Worm (Caenorhabditis elegans) whole organism, midembryonic: ENCODE data around the gene ZK930.2.

Experiments
- T22C8.4 ChIP-seq: fragments of 200-800 bp; sonication (Bioruptor generic); IDR thresholded peaks from 2 replicates; pipeline ENCODE4 v1.3.6; 2022; ENCODE audit warnings: missing genetic modification characterization, missing compliant biosample characterization
- cog-1 ChIP-seq: sonication (generic microtip); optimal IDR thresholded peaks from 2 replicates; lab custom pipeline; 2016; ENCODE audit warnings: missing genetic modification characterization, missing compliant biosample characterization
- flt-1 ChIP-seq: fragments of 200-800 bp; sonication (Bioruptor generic); IDR thresholded peaks from 2 replicates; pipeline ENCODE4 v1.3.6; 2022; ENCODE audit warnings: missing genetic modification characterization, missing compliant biosample characterization
- klf-2 ChIP-seq: fragments of 200-800 bp; sonication (Bioruptor generic); conservative IDR thresholded peaks from 2 replicates; pipeline ENCODE4 v1.3.6; 2022; ENCODE audit warnings: missing genetic modification reagents, missing genetic modification characterization, missing compliant biosample characterization
- med-1 ChIP-seq: sonication (generic microtip); optimal IDR thresholded peaks from 2 replicates; lab custom pipeline; 2017; ENCODE audit warnings: missing genetic modification characterization, mild to moderate bottlenecking, missing compliant biosample characterization, antibody characterized with exemption, missing genetic modification reagents; ENCODE audit not compliant: insufficient read depth
- ref-1 ChIP-seq: fragments of 200-800 bp; sonication (Bioruptor generic); conservative IDR thresholded peaks from 2 replicates; pipeline ENCODE4 v1.3.6; 2022; ENCODE audit warnings: missing genetic modification reagents, missing genetic modification characterization, missing compliant biosample characterization
- tab-1 ChIP-seq: fragments of 200-800 bp; sonication (Bioruptor generic); IDR thresholded peaks from 2 replicates; pipeline ENCODE4 v1.3.6; 2022; ENCODE audit warnings: missing genetic modification characterization, missing compliant biosample characterization
- ztf-23 ChIP-seq: fragments of 200-800 bp; sonication (Bioruptor generic); IDR thresholded peaks from 2 replicates; pipeline ENCODE4 v1.3.6; 2022; ENCODE audit warnings: missing genetic modification reagents, missing genetic modification characterization, missing compliant biosample characterization
- ztf-29 ChIP-seq: fragments of 200-800 bp; sonication (Bioruptor generic); IDR thresholded peaks from 2 replicates; pipeline ENCODE4 v1.3.6; 2022; ENCODE audit warnings: missing genetic modification reagents, missing genetic modification characterization, missing compliant biosample characterization

ZK930.2 gene

DNA sequence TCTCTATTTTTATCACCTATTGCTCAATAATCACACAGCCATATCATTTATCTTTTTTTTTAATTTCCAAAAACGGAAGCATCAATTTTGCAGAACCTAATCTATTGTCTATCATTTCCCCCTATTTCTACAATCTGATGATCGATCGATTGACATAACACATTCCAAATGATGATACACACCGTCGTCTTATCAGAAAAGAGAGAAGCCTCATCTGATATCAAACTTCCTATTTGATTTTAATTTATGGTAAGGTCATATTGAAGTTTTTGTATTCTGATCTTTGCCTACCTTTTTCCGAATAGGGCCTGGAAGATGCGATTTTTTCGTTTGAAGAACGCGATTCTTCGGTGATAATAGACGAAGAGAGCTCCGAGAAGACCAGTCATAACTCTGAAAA, 43.7 kb downstream of the ZK930.2 start:
- TF ChIP-seq ztf-23 (GFP tag; lab: Robert Waterston, UW) (no peak), cog-1 (tag; lab: Kevin White, UChicago) (no peak)

DNA sequence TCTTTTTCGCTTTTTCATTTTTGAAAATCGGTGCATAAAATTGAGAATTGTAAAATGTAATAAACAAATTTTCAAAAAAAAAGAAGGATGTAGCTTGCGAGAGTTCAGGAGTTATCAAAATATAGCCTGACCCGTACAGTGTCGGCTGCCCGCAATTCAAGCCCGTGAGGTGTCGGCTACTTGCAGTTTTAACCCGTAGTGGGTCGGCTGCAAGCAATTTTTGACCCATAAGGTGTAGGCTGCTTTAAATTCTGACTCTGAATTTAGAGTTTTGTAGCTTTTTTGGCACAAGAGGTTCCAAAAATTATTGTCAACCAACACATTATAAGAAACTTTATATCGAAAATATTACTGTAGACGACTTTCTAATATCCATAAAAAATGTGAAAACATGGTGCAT, 47.3 kb downstream of the ZK930.2 start:
- no peak for TF ChIP-seq cog-1 (tag; lab: Kevin White, UChicago)

DNA sequence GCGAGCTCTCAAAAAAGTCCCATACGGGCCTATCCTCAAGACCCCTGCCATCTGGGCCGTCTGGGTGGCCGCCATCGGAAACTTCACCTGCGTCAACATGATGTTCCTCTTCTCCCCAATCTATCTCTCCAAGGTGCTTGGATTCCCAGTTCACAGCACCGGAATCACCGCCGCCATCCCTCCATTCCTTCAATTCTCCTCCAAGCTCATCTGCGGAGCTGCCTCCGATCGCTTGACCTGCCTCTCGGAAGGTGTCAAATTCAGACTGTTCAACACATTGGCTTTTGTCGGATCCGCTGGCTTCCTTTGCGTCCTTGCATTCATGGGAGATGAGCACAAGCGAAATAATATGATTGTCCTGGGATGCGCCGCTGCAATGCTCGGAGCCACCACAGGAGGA, 48.2 kb downstream of the ZK930.2 start:
- no peak for TF ChIP-seq tab-1

DNA sequence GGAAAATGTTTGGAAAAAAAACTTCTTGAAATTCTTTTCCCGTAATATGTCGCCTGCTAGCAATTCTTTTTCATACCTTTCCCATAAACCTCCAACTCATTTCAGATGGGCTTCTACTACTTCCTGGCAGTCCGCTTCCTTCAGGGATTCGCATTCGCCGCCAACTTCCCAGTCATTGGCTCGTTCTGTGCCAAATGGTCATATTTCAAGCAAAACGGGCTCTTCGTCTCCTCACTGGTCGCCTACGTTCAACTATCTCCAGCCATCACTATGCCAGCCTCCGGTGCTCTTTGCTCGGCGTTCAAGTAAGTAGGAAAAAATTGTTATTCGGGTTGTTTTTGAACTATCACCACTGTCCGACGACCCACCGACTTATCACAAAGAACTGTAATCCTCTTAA, 49.2 kb downstream of the ZK930.2 start:
- TF ChIP-seq ztf-23 (GFP tag; lab: Robert Waterston, UW) (no peak), ztf-29 (GFP tag; lab: Robert Waterston, UW) (no peak), klf-2 (GFP tag; lab: Robert Waterston, UW) (no peak), cog-1 (tag; lab: Kevin White, UChicago) (no peak), med-1 (GFP tag; lab: Kevin White, UChicago) (no peak), ref-1 (GFP tag; lab: Robert Waterston, UW) (no peak), T22C8.4 (no peak), flt-1 (GFP tag; lab: Robert Waterston, UW) (no peak), tab-1 (no peak)

- TF ChIP-seq ztf-23 (GFP tag; lab: Robert Waterston, UW), result no peak
- no peak for TF ChIP-seq med-1 (GFP tag; lab: Kevin White, UChicago)
- TF ChIP-seq ref-1 (GFP tag; lab: Robert Waterston, UW), result no peak
- no peak for TF ChIP-seq ztf-29 (GFP tag; lab: Robert Waterston, UW)
- TF ChIP-seq klf-2 (GFP tag; lab: Robert Waterston, UW), result no peak
- TF ChIP-seq T22C8.4, result no peak
- no peak for TF ChIP-seq flt-1 (GFP tag; lab: Robert Waterston, UW)
- TF ChIP-seq cog-1 (tag; lab: Kevin White, UChicago), result no peak
- no peak for TF ChIP-seq tab-1
Observed at ce11 chrII:11843441-11843840, 49.8 kb downstream of the ZK930.2 start.

- TF ChIP-seq ztf-23 (GFP tag; lab: Robert Waterston, UW) (no peak), med-1 (GFP tag; lab: Kevin White, UChicago) (no peak), T22C8.4 (no peak), cog-1 (tag; lab: Kevin White, UChicago) (no peak), tab-1 (no peak), ztf-29 (GFP tag; lab: Robert Waterston, UW) (no peak), flt-1 (GFP tag; lab: Robert Waterston, UW) (no peak), ref-1 (GFP tag; lab: Robert Waterston, UW) (no peak), klf-2 (GFP tag; lab: Robert Waterston, UW) (no peak)
Observed at ce11 chrII:11842766-11843165, 50.5 kb downstream of the ZK930.2 start.

DNA sequence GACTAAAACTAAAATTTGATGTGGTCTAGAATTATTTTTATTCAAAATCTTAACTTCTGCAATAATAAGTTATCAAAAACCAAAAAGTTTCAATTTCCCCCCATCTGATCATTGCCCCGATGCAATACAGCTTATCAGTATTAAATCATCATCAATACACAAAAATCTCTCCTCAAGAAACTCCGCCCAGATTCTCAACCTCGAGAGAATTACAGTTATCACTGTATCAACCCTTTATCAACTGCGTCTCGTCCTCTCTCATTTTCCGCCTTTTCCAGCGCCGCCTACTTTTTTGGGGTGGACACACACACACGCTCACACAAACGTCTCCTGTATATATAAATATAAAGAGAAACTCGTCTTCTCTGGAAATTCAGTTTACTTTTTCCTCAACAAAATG, 50.9 kb downstream of the ZK930.2 start, which contains the start of gene T27D12.1:
Gene T27D12.1 (plus strand): TSS at position 301 of the 400 bp plus-strand sequence.
- TF ChIP-seq klf-2 (GFP tag; lab: Robert Waterston, UW), result no peak
- no peak for TF ChIP-seq T22C8.4
- no peak for TF ChIP-seq med-1 (GFP tag; lab: Kevin White, UChicago)
- TF ChIP-seq ztf-23 (GFP tag; lab: Robert Waterston, UW), result no peak

DNA sequence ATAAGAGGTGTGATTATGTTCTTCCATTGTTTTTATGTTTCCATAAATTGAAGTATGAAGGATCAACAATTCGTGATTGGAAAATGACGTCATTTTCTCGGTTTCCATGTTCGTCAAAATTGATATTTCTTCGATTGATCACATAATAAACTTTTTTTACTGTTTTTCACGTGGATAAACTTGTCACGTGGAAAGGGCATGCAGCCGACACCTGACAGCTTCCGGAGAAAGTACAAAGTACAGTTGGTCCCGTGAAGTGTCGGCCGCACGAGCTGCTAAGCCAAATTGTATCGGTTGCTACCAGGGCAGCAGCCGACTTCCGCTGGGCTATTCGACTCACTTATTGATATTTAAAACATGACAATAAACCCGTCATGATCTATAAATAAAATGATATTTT, 51.6 kb downstream of the ZK930.2 start:
- no peak for TF ChIP-seq T22C8.4
- TF ChIP-seq tab-1, result no peak
- no peak for TF ChIP-seq cog-1 (tag; lab: Kevin White, UChicago)
- TF ChIP-seq med-1 (GFP tag; lab: Kevin White, UChicago), result no peak
- no peak for TF ChIP-seq ztf-29 (GFP tag; lab: Robert Waterston, UW)
- no peak for TF ChIP-seq ztf-23 (GFP tag; lab: Robert Waterston, UW)
- TF ChIP-seq ref-1 (GFP tag; lab: Robert Waterston, UW), result no peak
- TF ChIP-seq flt-1 (GFP tag; lab: Robert Waterston, UW), result no peak
- TF ChIP-seq klf-2 (GFP tag; lab: Robert Waterston, UW), result no peak
